Fruit fly (Drosophila melanogaster): ENCODE measurements around the gene CG10226.

DNA sequence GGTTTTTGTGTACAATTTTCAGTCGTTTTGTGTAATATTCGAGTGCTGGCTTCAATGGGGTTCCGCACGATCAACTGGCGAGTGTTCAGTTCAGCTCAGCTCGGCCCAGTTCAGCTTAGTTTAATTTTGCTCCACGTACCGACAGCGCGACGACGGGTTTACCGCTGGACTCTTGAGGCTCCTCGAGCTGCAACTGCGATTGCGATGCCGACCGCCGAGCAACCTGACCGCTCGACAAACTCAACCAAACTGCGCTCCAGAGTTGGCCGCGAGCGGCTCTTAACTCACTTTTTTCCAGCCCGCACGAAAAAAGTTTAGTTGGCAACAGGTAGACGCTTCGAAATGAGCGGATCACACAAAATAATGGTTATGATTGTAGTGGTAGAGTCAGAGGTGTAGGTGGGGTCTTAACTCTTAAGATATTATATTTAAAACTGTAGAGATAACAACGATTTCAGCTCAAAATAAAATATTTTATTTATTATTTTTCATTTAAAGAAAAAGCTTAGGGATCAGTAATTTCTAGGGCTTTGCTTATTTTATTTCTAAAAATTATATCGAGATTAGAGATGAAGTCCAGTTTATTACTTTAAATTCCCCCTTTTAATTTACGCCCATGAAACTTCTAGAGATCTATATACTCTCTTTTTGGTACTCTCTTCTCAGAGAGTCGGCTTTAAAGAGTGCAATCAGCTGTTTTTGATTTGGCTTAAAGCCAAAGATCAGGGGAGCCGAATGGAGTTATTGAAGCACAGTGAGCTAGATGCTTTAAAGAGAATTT, 16.7 kb upstream of the CG10226 start, which contains the start of gene Best2:
- TF ChIP-seq insv (optimal IDR thresholded peaks at IDR 0.05), result no peak
- TF ChIP-seq Myc (optimal IDR thresholded peaks at IDR 0.05), result no peak

Measured in Kc167 (cell line).